Worm (Caenorhabditis elegans) whole organism, L4 larva: Measurements from ENCODE around the gene C40A11.4.
A peak's percentile ranks its signal among the peaks of the same experiment; 100 is the strongest.

Experiments used
- F10B5.3 ChIP-seq: sonication (generic microtip); optimal IDR thresholded peaks from 2 replicates; lab custom pipeline; 2016; ENCODE audit warnings: mild to moderate bottlenecking, missing genetic modification characterization, missing compliant biosample characterization
- F49E8.2 ChIP-seq: sonication (generic microtip); optimal IDR thresholded peaks from 2 replicates; lab custom pipeline; 2016; ENCODE audit warnings: missing compliant biosample characterization, mild to moderate bottlenecking, missing genetic modification characterization, borderline replicate concordance
- T20F7.1 ChIP-seq: fragments of 200-800 bp; sonication (Bioruptor generic); optimal IDR thresholded peaks from 2 replicates; lab custom pipeline; 2018; ENCODE audit warnings: mild to moderate bottlenecking, missing genetic modification characterization, missing compliant biosample characterization
- T26A8.4 ChIP-seq: fragments of 200-800 bp; sonication (Bioruptor generic); IDR thresholded peaks from 2 replicates; pipeline ENCODE4 v1.3.6; 2022; ENCODE audit warnings: missing genetic modification characterization, missing compliant biosample characterization
- Y48G9A.11 ChIP-seq: fragments of 200-800 bp; sonication (Bioruptor generic); IDR thresholded peaks from 2 replicates; pipeline ENCODE4 v1.3.6; 2022; ENCODE audit warnings: missing genetic modification reagents, missing genetic modification characterization, missing compliant biosample characterization
- aha-1 ChIP-seq: fragments of 150-350 bp; peaks from one replicate; lab custom pipeline; 2014; ENCODE audit warnings: missing biosample characterization, missing genetic modification characterization
- arid-1 ChIP-seq: fragments of 200-800 bp; sonication (Bioruptor generic); conservative IDR thresholded peaks from 2 replicates; pipeline ENCODE4 v1.3.6; 2022; ENCODE audit warnings: missing genetic modification reagents, missing genetic modification characterization, missing compliant biosample characterization
- ctbp-1 ChIP-seq: fragments of 200-800 bp; sonication (Bioruptor generic); IDR thresholded peaks from 2 replicates; pipeline ENCODE4 v1.3.6; 2022; ENCODE audit warnings: missing genetic modification reagents, missing genetic modification characterization, missing compliant biosample characterization
- daf-12 ChIP-seq: fragments of 150-350 bp; optimal IDR thresholded peaks from 2 replicates; lab custom pipeline; 2014; ENCODE audit warnings: missing biosample characterization, missing genetic modification reagents, missing genetic modification characterization
- daf-16 ChIP-seq, 3 experiments: sonication (generic microtip); optimal IDR thresholded peaks; 2 replicates each; lab custom pipeline; 2016 to 2017; ENCODE audit warnings: missing genetic modification characterization in 3 of 3, missing genetic modification reagents in 3 of 3, mild to moderate bottlenecking in 2 of 3, missing compliant biosample characterization in 2 of 3, missing biosample characterization in 1 of 3, moderate library complexity in 1 of 3
- dmd-6 ChIP-seq: fragments of 200-800 bp; sonication (Bioruptor generic); IDR thresholded peaks from 2 replicates; pipeline ENCODE4 v1.3.6; 2022; ENCODE audit warnings: missing genetic modification reagents, missing genetic modification characterization, missing compliant biosample characterization
- dve-1 ChIP-seq: sonication (generic microtip); optimal IDR thresholded peaks from 2 replicates; lab custom pipeline; 2017; ENCODE audit warnings: antibody characterized with exemption, mild to moderate bottlenecking, missing genetic modification characterization, missing compliant biosample characterization; ENCODE audit not compliant: insufficient read depth
- egl-27 ChIP-seq: sonication (generic microtip); optimal IDR thresholded peaks from 3 replicates; lab custom pipeline; 2017; ENCODE audit warnings: missing biosample characterization, missing genetic modification reagents, missing genetic modification characterization
- egl-43 ChIP-seq: fragments of 200-800 bp; sonication (Bioruptor generic); IDR thresholded peaks from 2 replicates; pipeline ENCODE4 v1.3.6; 2022; ENCODE audit warnings: missing genetic modification reagents, missing genetic modification characterization, missing compliant biosample characterization
- hlh-30 ChIP-seq: sonication (generic microtip); optimal IDR thresholded peaks from 2 replicates; lab custom pipeline; 2017; ENCODE audit warnings: antibody characterized with exemption, mild to moderate bottlenecking, missing genetic modification characterization, missing compliant biosample characterization; ENCODE audit not compliant: insufficient read depth
- lin-1 ChIP-seq: fragments of 200-800 bp; sonication (Bioruptor generic); IDR thresholded peaks from 2 replicates; pipeline ENCODE4 v1.3.6; 2022; ENCODE audit warnings: missing genetic modification reagents, missing genetic modification characterization, missing compliant biosample characterization
- lin-15B ChIP-seq: fragments of 150-350 bp; sonication (generic microtip); optimal IDR thresholded peaks from 3 replicates; lab custom pipeline; 2014; ENCODE audit warnings: missing biosample characterization, missing genetic modification characterization
- lin-29 ChIP-seq: fragments of 200-800 bp; sonication (Bioruptor generic); IDR thresholded peaks from 2 replicates; pipeline ENCODE4 v1.3.6; 2022; ENCODE audit warnings: missing genetic modification reagents, missing genetic modification characterization, missing compliant biosample characterization
- madf-9 ChIP-seq: fragments of 200-800 bp; sonication (Bioruptor generic); conservative IDR thresholded peaks from 2 replicates; pipeline ENCODE4 v1.3.6; 2022; ENCODE audit warnings: missing genetic modification reagents, missing genetic modification characterization, missing compliant biosample characterization
- mdl-1 ChIP-seq, 2 experiments: fragments of 150-350 bp in 1 of 2; sonication (generic microtip) in 1 of 2; optimal IDR thresholded peaks; 2 replicates each; lab custom pipeline; 2014 to 2017; ENCODE audit warnings: missing biosample characterization in 2 of 2, missing genetic modification characterization in 2 of 2
- mxl-3 ChIP-seq: fragments of 200-800 bp; sonication (Bioruptor generic); optimal IDR thresholded peaks from 2 replicates; lab custom pipeline; 2018; ENCODE audit warnings: mild to moderate bottlenecking, missing genetic modification characterization, missing compliant biosample characterization
- nhr-28 ChIP-seq: fragments of 150-350 bp; optimal IDR thresholded peaks from 2 replicates; lab custom pipeline; 2014; ENCODE audit warnings: missing biosample characterization, missing genetic modification characterization
- nhr-77 ChIP-seq: fragments of 150-350 bp; optimal IDR thresholded peaks from 2 replicates; lab custom pipeline; 2014; ENCODE audit warnings: missing biosample characterization, missing genetic modification characterization
- pqm-1 ChIP-seq: sonication (generic microtip); optimal IDR thresholded peaks from 2 replicates; lab custom pipeline; 2017; ENCODE audit warnings: missing biosample characterization, missing genetic modification characterization
- set-16 ChIP-seq: fragments of 200-800 bp; sonication (Bioruptor generic); IDR thresholded peaks from 2 replicates; pipeline ENCODE4 v1.3.6; 2022; ENCODE audit warnings: missing genetic modification reagents, missing genetic modification characterization, missing compliant biosample characterization
- spr-3 ChIP-seq: fragments of 200-800 bp; sonication (Bioruptor generic); optimal IDR thresholded peaks from 2 replicates; lab custom pipeline; 2018; ENCODE audit warnings: mild to moderate bottlenecking, missing genetic modification characterization, missing compliant biosample characterization
- tag-97 ChIP-seq: fragments of 200-800 bp; sonication (Bioruptor generic); IDR thresholded peaks from 2 replicates; pipeline ENCODE4 v1.3.6; 2022; ENCODE audit warnings: missing genetic modification characterization, missing compliant biosample characterization
- unc-62 ChIP-seq, 3 experiments: fragments of 150-350 bp in 1 of 3; sonication (generic microtip); optimal IDR thresholded peaks in 2 of 3; peaks in 1 of 3; 1 replicate in 1 of 3; 2 replicates in 2 of 3; lab custom pipeline; 2014 to 2017; ENCODE audit warnings: missing biosample characterization in 3 of 3, missing genetic modification characterization in 3 of 3, missing genetic modification reagents in 3 of 3, missing genotype in 1 of 3
- vab-7 ChIP-seq: fragments of 200-800 bp; sonication (Bioruptor generic); IDR thresholded peaks from 2 replicates; pipeline ENCODE4 v1.3.6; 2022; ENCODE audit warnings: missing genetic modification reagents, missing genetic modification characterization, missing compliant biosample characterization
- zfp-2 ChIP-seq: sonication (generic microtip); optimal IDR thresholded peaks from 2 replicates; lab custom pipeline; 2016; ENCODE audit warnings: mild to moderate bottlenecking, missing genetic modification characterization, missing compliant biosample characterization
- zip-2 ChIP-seq: fragments of 150-350 bp; optimal IDR thresholded peaks from 2 replicates; lab custom pipeline; 2014; ENCODE audit warnings: missing biosample characterization, missing genetic modification characterization

The C40A11.4 gene

ce11 chrII:2163370-2163882 lies 26.2 kb downstream of the C40A11.4 start, which contains the start of gene C33C12.11:
Gene C33C12.11, minus strand, starts transcription at chrII:2163832.
- peak; percentile 87 for TF ChIP-seq set-16 (GFP tag; lab: Robert Waterston, UW)

ce11 chrII:2166376-2166775 lies 29.2 kb downstream of the C40A11.4 start, which contains the start of gene C33C12.4:
Gene C33C12.4, minus strand, starts transcription at chrII:2166476.
- no peak for TF ChIP-seq dmd-6
- no peak for TF ChIP-seq lin-1 (GFP tag; lab: Robert Waterston, UW)
- TF ChIP-seq pqm-1 (tag; lab: Kevin White, UChicago) = no peak

DNA sequence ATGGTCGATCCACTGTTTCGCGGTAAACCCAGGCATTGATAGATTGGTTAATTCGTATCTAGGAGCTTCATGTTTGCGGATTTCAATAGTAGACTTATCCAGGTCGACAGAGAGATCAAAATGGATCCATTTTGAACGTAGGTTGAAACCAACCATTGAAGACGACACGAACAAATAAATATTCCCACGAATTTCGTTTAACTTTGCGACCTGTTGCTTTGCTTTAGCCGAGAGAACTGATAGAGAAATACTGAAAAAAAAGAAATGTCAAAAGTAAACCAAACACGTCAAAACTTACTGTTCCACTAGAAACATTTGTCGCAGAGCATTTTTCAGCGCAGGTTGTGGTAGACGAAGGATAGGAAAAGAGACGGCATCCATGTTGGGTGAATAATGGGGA lies 31.2 kb downstream of the C40A11.4 start, which contains the start of gene fbxb-38:
TSS of gene fbxb-38 (minus strand) at position 390 of the 400 bp plus-strand sequence.
- no peak for TF ChIP-seq aha-1
- TF ChIP-seq unc-62 (GFP tag; optimal IDR thresholded peaks at IDR 0.05 in 1 of 2; lab: Kevin White, UChicago) = peak in 1 of 2 experiments; percentile 91
- TF ChIP-seq unc-62 (tag; optimal IDR thresholded peaks at IDR 0.05; lab: Kevin White, UChicago) = no peak

- TF ChIP-seq daf-16 (GFP tag; optimal IDR thresholded peaks at IDR 0.05; lab: Kevin White, UChicago) (no peak), daf-16 (tag; optimal IDR thresholded peaks at IDR 0.05; lab: Kevin White, UChicago) (no peak), T26A8.4 (GFP tag; lab: Robert Waterston, UW) (no peak), pqm-1 (tag; lab: Kevin White, UChicago) (no peak), set-16 (GFP tag; lab: Robert Waterston, UW) (no peak), lin-15B (no peak), zip-2 (tag; lab: Kevin White, UChicago) (no peak), egl-43 (GFP tag; lab: Robert Waterston, UW) (no peak), spr-3 (GFP tag; lab: Kevin White, UChicago) (no peak), arid-1 (GFP tag; lab: Robert Waterston, UW) (no peak), vab-7 (GFP tag; lab: Robert Waterston, UW) (no peak)
These were observed 32.9 kb downstream of the C40A11.4 start, which contains the start of gene C33C12.12 for ce11 chrII:2170085-2170484. Gene C33C12.12, minus strand, starts transcription at chrII:2170185.

DNA sequence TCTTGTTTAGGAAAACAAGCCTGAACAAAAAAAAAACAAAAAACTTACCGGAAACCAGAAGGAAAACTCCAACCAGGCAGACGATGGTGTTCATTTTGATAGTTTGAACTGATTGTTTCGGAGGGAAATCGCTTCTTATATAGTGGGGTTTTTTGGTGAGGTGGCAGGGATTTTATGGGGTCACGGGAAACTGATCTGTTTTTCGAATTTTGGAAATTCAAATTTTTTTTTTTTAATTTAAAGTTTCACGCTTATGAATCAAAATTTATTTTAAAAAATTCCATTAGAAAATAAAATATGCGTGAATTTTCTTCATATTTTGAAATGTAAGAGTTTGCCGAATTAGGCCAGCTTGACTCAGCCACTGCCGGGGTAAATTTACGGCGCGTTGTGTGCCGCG lies 38.1 kb downstream of the C40A11.4 start, which contains the start of gene C33C12.7:
TSS of gene C33C12.7 (minus strand) at position 101 of the 400 bp plus-strand sequence.
- no peak for TF ChIP-seq mxl-3 (GFP tag; lab: Kevin White, UChicago)
- TF ChIP-seq T20F7.1 (GFP tag; lab: Kevin White, UChicago) = no peak
- no peak for TF ChIP-seq F10B5.3 (tag; lab: Kevin White, UChicago)
- TF ChIP-seq lin-29 (GFP tag; lab: Robert Waterston, UW) = no peak
- no peak for TF ChIP-seq tag-97
- no peak for TF ChIP-seq egl-43 (GFP tag; lab: Robert Waterston, UW)
- no peak for TF ChIP-seq daf-12
- no peak for TF ChIP-seq zfp-2 (tag; lab: Kevin White, UChicago)
- no peak for TF ChIP-seq F49E8.2 (tag; lab: Kevin White, UChicago)
- no peak for TF ChIP-seq Y48G9A.11

DNA sequence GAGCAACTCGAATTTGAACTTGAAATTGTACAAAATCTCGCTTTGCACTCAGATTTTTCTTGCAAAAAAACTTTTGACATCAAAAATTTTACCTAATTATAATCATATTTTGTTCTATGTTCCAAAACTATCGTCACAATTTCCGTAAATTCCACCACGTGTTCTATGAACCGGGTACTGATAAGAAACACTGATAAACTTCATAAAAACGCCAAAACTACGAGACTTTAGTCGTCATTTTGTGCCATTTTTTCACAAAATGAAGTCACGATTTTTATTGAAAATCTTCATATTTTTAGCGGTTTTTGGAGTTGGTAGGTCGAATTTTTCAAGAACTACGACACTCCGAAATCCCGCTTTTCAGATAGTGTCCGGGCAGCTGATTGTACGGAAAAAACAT lies 39.5 kb downstream of the C40A11.4 start, which contains the start of gene gba-1:
TSS of gene gba-1 (plus strand) at position 54 of the 400 bp plus-strand sequence.
- TF ChIP-seq mdl-1 (tag; optimal IDR thresholded peaks at IDR 0.05; lab: Kevin White, UChicago) = peak in 1 of 2 experiments; percentile 1
- no peak for TF ChIP-seq madf-9 (GFP tag; lab: Robert Waterston, UW)
- TF ChIP-seq nhr-77 (tag; lab: Kevin White, UChicago) = peak; percentile 71
- TF ChIP-seq ctbp-1 (GFP tag; lab: Robert Waterston, UW) = no peak
- TF ChIP-seq hlh-30 (tag; lab: Kevin White, UChicago) = peak; percentile 26
- TF ChIP-seq dmd-6 = peak; percentile 67
- TF ChIP-seq nhr-28 (tag; lab: Kevin White, UChicago) = peak; percentile 83
- peak; percentile 82 for TF ChIP-seq aha-1
- TF ChIP-seq spr-3 (GFP tag; lab: Kevin White, UChicago) = no peak
- no peak for TF ChIP-seq egl-27 (tag; lab: Kevin White, UChicago)
- TF ChIP-seq dve-1 = peak; percentile 48
- peak; percentile 27 for TF ChIP-seq pqm-1 (tag; lab: Kevin White, UChicago)
- TF ChIP-seq daf-16 (GFP tag; optimal IDR thresholded peaks at IDR 0.05; lab: Kevin White, UChicago) = no peak
- peak; percentile 51 for TF ChIP-seq daf-16 (tag; optimal IDR thresholded peaks at IDR 0.05; lab: Kevin White, UChicago)
- TF ChIP-seq, all 104 proteins: peak for 9
